Worm (Caenorhabditis elegans) whole organism, young adult: Measurements from ENCODE around the gene C03B1.13.

Source experiments
- efl-1 ChIP-seq: fragments of 150-350 bp; optimal IDR thresholded peaks from 2 replicates; lab custom pipeline; 2014; ENCODE audit warnings: missing biosample characterization, missing genetic modification reagents, missing genetic modification characterization
- hrde-1 ChIP-seq: sonication (generic microtip); optimal IDR thresholded peaks from 2 replicates; lab custom pipeline; 2016; ENCODE audit warnings: missing genetic modification characterization, mild to moderate bottlenecking, missing compliant biosample characterization, moderate library complexity, missing genotype, missing genetic modification reagents, borderline replicate concordance
- nhr-27 ChIP-seq: fragments of 200-800 bp; sonication (Bioruptor generic); optimal IDR thresholded peaks from 2 replicates; lab custom pipeline; 2018; ENCODE audit warnings: mild to moderate bottlenecking, missing genetic modification characterization, moderate library complexity, missing compliant biosample characterization

ce11 chrX:6289038-6289437, 48.8 kb downstream of the C03B1.13 start:
- TF ChIP-seq efl-1 (GFP tag; lab: Kevin White, UChicago) (no peak), hrde-1 (no peak), nhr-27 (no peak)
